Worm (Caenorhabditis elegans) whole organism, L4 larva: ENCODE results near the gene Y58A7A.2.

Source experiments
- D1046.2 ChIP-seq: fragments of 200-800 bp; sonication (Bioruptor generic); IDR thresholded peaks from 2 replicates; pipeline ENCODE4 v1.3.6; 2022; ENCODE audit warnings: missing genetic modification characterization, missing compliant biosample characterization
- F44E2.7 ChIP-seq: fragments of 200-800 bp; sonication (Bioruptor generic); IDR thresholded peaks from 2 replicates; pipeline ENCODE4 v2.1.2; 2022; ENCODE audit warnings: missing genetic modification characterization, missing compliant biosample characterization
- F49E8.2 ChIP-seq: sonication (generic microtip); optimal IDR thresholded peaks from 2 replicates; lab custom pipeline; 2016; ENCODE audit warnings: missing compliant biosample characterization, mild to moderate bottlenecking, missing genetic modification characterization, borderline replicate concordance
- R02D3.7 ChIP-seq: fragments of 150-350 bp; sonication (generic microtip); optimal IDR thresholded peaks from 3 replicates; lab custom pipeline; 2014; ENCODE audit warnings: missing biosample characterization, missing genetic modification characterization
- T26A8.4 ChIP-seq: fragments of 200-800 bp; sonication (Bioruptor generic); IDR thresholded peaks from 2 replicates; pipeline ENCODE4 v1.3.6; 2022; ENCODE audit warnings: missing genetic modification characterization, missing compliant biosample characterization
- Y48G9A.11 ChIP-seq: fragments of 200-800 bp; sonication (Bioruptor generic); IDR thresholded peaks from 2 replicates; pipeline ENCODE4 v1.3.6; 2022; ENCODE audit warnings: missing genetic modification reagents, missing genetic modification characterization, missing compliant biosample characterization
- Y75B8A.6 ChIP-seq: fragments of 200-800 bp; sonication (Bioruptor generic); IDR thresholded peaks from 2 replicates; pipeline ENCODE4 v1.3.6; 2022; ENCODE audit warnings: missing genetic modification reagents, missing genetic modification characterization, missing compliant biosample characterization
- ZK337.2 ChIP-seq: fragments of 200-800 bp; sonication (Bioruptor generic); IDR thresholded peaks from 2 replicates; pipeline ENCODE4 v1.3.6; 2022; ENCODE audit warnings: missing genetic modification reagents, missing genetic modification characterization, missing compliant biosample characterization
- ZK546.5 ChIP-seq, 2 experiments: sonication (generic microtip); optimal IDR thresholded peaks; 2 replicates each; lab custom pipeline; 2017; ENCODE audit warnings: missing biosample characterization in 2 of 2, missing genetic modification characterization in 2 of 2
- arid-1 ChIP-seq: fragments of 200-800 bp; sonication (Bioruptor generic); conservative IDR thresholded peaks from 2 replicates; pipeline ENCODE4 v1.3.6; 2022; ENCODE audit warnings: missing genetic modification reagents, missing genetic modification characterization, missing compliant biosample characterization
- ceh-20 ChIP-seq: fragments of 200-800 bp; sonication (Bioruptor generic); IDR thresholded peaks from 2 replicates; pipeline ENCODE4 v1.3.6; 2022; ENCODE audit warnings: missing genetic modification reagents, missing genetic modification characterization, missing compliant biosample characterization
- ceh-44 ChIP-seq: fragments of 200-800 bp; sonication (Bioruptor generic); IDR thresholded peaks from 2 replicates; pipeline ENCODE4 v1.3.6; 2022; ENCODE audit warnings: missing genetic modification reagents, missing genetic modification characterization, missing compliant biosample characterization
- ceh-62 ChIP-seq: sonication (generic microtip); optimal IDR thresholded peaks from 2 replicates; lab custom pipeline; 2017; ENCODE audit warnings: missing biosample characterization, missing genetic modification characterization
- ceh-82 ChIP-seq: sonication (generic microtip); optimal IDR thresholded peaks from 2 replicates; lab custom pipeline; 2017; ENCODE audit warnings: missing biosample characterization, missing genetic modification characterization
- ces-1 ChIP-seq: fragments of 150-350 bp; sonication (generic microtip); optimal IDR thresholded peaks from 4 replicates; lab custom pipeline; 2014; ENCODE audit warnings: missing biosample characterization, missing genetic modification reagents, missing genetic modification characterization
- ctbp-1 ChIP-seq: fragments of 200-800 bp; sonication (Bioruptor generic); IDR thresholded peaks from 2 replicates; pipeline ENCODE4 v1.3.6; 2022; ENCODE audit warnings: missing genetic modification reagents, missing genetic modification characterization, missing compliant biosample characterization
- daf-16 ChIP-seq, 3 experiments: sonication (generic microtip); optimal IDR thresholded peaks; 2 replicates each; lab custom pipeline; 2016 to 2017; ENCODE audit warnings: missing genetic modification characterization in 3 of 3, missing genetic modification reagents in 3 of 3, mild to moderate bottlenecking in 2 of 3, missing compliant biosample characterization in 2 of 3, missing biosample characterization in 1 of 3, moderate library complexity in 1 of 3
- daf-8 ChIP-seq: fragments of 200-800 bp; sonication (Bioruptor generic); IDR thresholded peaks from 2 replicates; pipeline ENCODE4 v1.3.6; 2022; ENCODE audit warnings: missing genetic modification characterization, missing compliant biosample characterization
- dmd-8 ChIP-seq: fragments of 200-800 bp; sonication (Bioruptor generic); IDR thresholded peaks from 2 replicates; pipeline ENCODE4 v1.3.6; 2022; ENCODE audit warnings: missing genetic modification characterization, missing compliant biosample characterization
- duxl-1 ChIP-seq: sonication (generic microtip); optimal IDR thresholded peaks from 2 replicates; lab custom pipeline; 2016; ENCODE audit warnings: mild to moderate bottlenecking, missing genetic modification characterization, moderate library complexity, missing compliant biosample characterization; ENCODE audit not compliant: poor library complexity
- dve-1 ChIP-seq: sonication (generic microtip); optimal IDR thresholded peaks from 2 replicates; lab custom pipeline; 2017; ENCODE audit warnings: antibody characterized with exemption, mild to moderate bottlenecking, missing genetic modification characterization, missing compliant biosample characterization; ENCODE audit not compliant: insufficient read depth
- egl-27 ChIP-seq: sonication (generic microtip); optimal IDR thresholded peaks from 3 replicates; lab custom pipeline; 2017; ENCODE audit warnings: missing biosample characterization, missing genetic modification reagents, missing genetic modification characterization
- egl-43 ChIP-seq: fragments of 200-800 bp; sonication (Bioruptor generic); IDR thresholded peaks from 2 replicates; pipeline ENCODE4 v1.3.6; 2022; ENCODE audit warnings: missing genetic modification reagents, missing genetic modification characterization, missing compliant biosample characterization
- fos-1 ChIP-seq: fragments of 150-350 bp; optimal IDR thresholded peaks from 2 replicates; lab custom pipeline; 2014; ENCODE audit warnings: missing biosample characterization, missing genetic modification characterization
- gei-8 ChIP-seq: fragments of 200-800 bp; sonication (Bioruptor generic); optimal IDR thresholded peaks from 2 replicates; lab custom pipeline; 2018; ENCODE audit warnings: mild to moderate bottlenecking, missing genetic modification characterization, missing compliant biosample characterization
- hif-1 ChIP-seq, 2 experiments: sonication (generic microtip); optimal IDR thresholded peaks; 2 replicates each; lab custom pipeline; 2016 to 2017; ENCODE audit warnings: missing compliant biosample characterization in 2 of 2, missing genetic modification characterization in 2 of 2, missing genetic modification reagents in 2 of 2, missing genotype in 2 of 2, mild to moderate bottlenecking in 1 of 2
- hlh-11 ChIP-seq: fragments of 200-800 bp; sonication (Bioruptor generic); optimal IDR thresholded peaks from 2 replicates; lab custom pipeline; 2018; ENCODE audit warnings: mild to moderate bottlenecking, missing genetic modification characterization, missing compliant biosample characterization
- hlh-30 ChIP-seq: sonication (generic microtip); optimal IDR thresholded peaks from 2 replicates; lab custom pipeline; 2017; ENCODE audit warnings: antibody characterized with exemption, mild to moderate bottlenecking, missing genetic modification characterization, missing compliant biosample characterization; ENCODE audit not compliant: insufficient read depth
- jun-1 ChIP-seq: fragments of 150-350 bp; optimal IDR thresholded peaks from 2 replicates; lab custom pipeline; 2014; ENCODE audit warnings: missing biosample characterization, missing genetic modification reagents, missing genetic modification characterization
- lim-7 ChIP-seq: fragments of 200-800 bp; sonication (Bioruptor generic); IDR thresholded peaks from 2 replicates; pipeline ENCODE4 v1.3.6; 2022; ENCODE audit warnings: missing genetic modification characterization, missing compliant biosample characterization
- lin-15B ChIP-seq: fragments of 150-350 bp; sonication (generic microtip); optimal IDR thresholded peaks from 3 replicates; lab custom pipeline; 2014; ENCODE audit warnings: missing biosample characterization, missing genetic modification characterization
- lir-3 ChIP-seq: sonication (generic microtip); optimal IDR thresholded peaks from 2 replicates; lab custom pipeline; 2016; ENCODE audit warnings: mild to moderate bottlenecking, missing genetic modification characterization, missing compliant biosample characterization
- lsy-2 ChIP-seq, 2 experiments: fragments of 150-350 bp in 1 of 2; sonication (generic microtip) in 1 of 2; optimal IDR thresholded peaks; 2 replicates each; lab custom pipeline; 2014 to 2017; ENCODE audit warnings: missing biosample characterization in 2 of 2, missing genetic modification characterization in 2 of 2
- madf-5 ChIP-seq, 2 experiments: fragments of 200-800 bp; sonication (Bioruptor generic); IDR thresholded peaks; 2 replicates each; pipeline ENCODE4 v1.3.6; 2022; ENCODE audit warnings: missing compliant biosample characterization in 2 of 2, missing genetic modification characterization in 2 of 2
- madf-9 ChIP-seq: fragments of 200-800 bp; sonication (Bioruptor generic); conservative IDR thresholded peaks from 2 replicates; pipeline ENCODE4 v1.3.6; 2022; ENCODE audit warnings: missing genetic modification reagents, missing genetic modification characterization, missing compliant biosample characterization
- mdl-1 ChIP-seq, 2 experiments: fragments of 150-350 bp in 1 of 2; sonication (generic microtip) in 1 of 2; optimal IDR thresholded peaks; 2 replicates each; lab custom pipeline; 2014 to 2017; ENCODE audit warnings: missing biosample characterization in 2 of 2, missing genetic modification characterization in 2 of 2
- mdt-29 ChIP-seq: fragments of 200-800 bp; sonication (Bioruptor generic); IDR thresholded peaks from 2 replicates; pipeline ENCODE4 v1.3.6; 2022; ENCODE audit warnings: missing genetic modification reagents, missing genetic modification characterization, missing compliant biosample characterization
- mxl-2 ChIP-seq: fragments of 200-800 bp; sonication (Bioruptor generic); conservative IDR thresholded peaks from 2 replicates; pipeline ENCODE4 v1.3.6; 2022; ENCODE audit warnings: missing genetic modification reagents, missing genetic modification characterization, missing compliant biosample characterization
- mxl-3 ChIP-seq: fragments of 200-800 bp; sonication (Bioruptor generic); optimal IDR thresholded peaks from 2 replicates; lab custom pipeline; 2018; ENCODE audit warnings: mild to moderate bottlenecking, missing genetic modification characterization, missing compliant biosample characterization
- nhr-25 ChIP-seq: sonication (generic microtip); optimal IDR thresholded peaks from 2 replicates; lab custom pipeline; 2017; ENCODE audit warnings: missing genetic modification characterization, mild to moderate bottlenecking, missing compliant biosample characterization, antibody characterized with exemption, moderate library complexity, borderline replicate concordance; ENCODE audit not compliant: insufficient read depth
- nhr-42 ChIP-seq: fragments of 200-800 bp; sonication (Bioruptor generic); IDR thresholded peaks from 2 replicates; pipeline ENCODE4 v1.3.6; 2022; ENCODE audit warnings: missing genetic modification characterization, missing compliant biosample characterization
- nhr-76 ChIP-seq: fragments of 150-350 bp; optimal IDR thresholded peaks from 2 replicates; lab custom pipeline; 2014; ENCODE audit warnings: missing biosample characterization, missing genetic modification characterization
- pha-4 ChIP-seq, 2 experiments: fragments of 150-350 bp in 1 of 2; fragments of 200-800 bp in 1 of 2; sonication (Bioruptor generic) in 1 of 2; IDR thresholded peaks in 1 of 2; optimal IDR thresholded peaks in 1 of 2; 2 replicates each; pipeline versions ENCODE4 v1.3.6 to Lab custom; 2014 to 2022; ENCODE audit warnings: missing genetic modification characterization in 2 of 2, missing genetic modification reagents in 2 of 2, missing biosample characterization in 1 of 2, missing compliant biosample characterization in 1 of 2
- sdz-12 ChIP-seq: fragments of 200-800 bp; sonication (Bioruptor generic); optimal IDR thresholded peaks from 2 replicates; lab custom pipeline; 2018; ENCODE audit warnings: mild to moderate bottlenecking, missing genetic modification characterization, missing compliant biosample characterization
- set-16 ChIP-seq: fragments of 200-800 bp; sonication (Bioruptor generic); IDR thresholded peaks from 2 replicates; pipeline ENCODE4 v1.3.6; 2022; ENCODE audit warnings: missing genetic modification reagents, missing genetic modification characterization, missing compliant biosample characterization
- unc-130 ChIP-seq: sonication (generic microtip); optimal IDR thresholded peaks from 2 replicates; lab custom pipeline; 2016; ENCODE audit warnings: missing genetic modification reagents, missing genetic modification characterization, missing compliant biosample characterization
- zag-1 ChIP-seq: fragments of 150-350 bp; optimal IDR thresholded peaks from 2 replicates; lab custom pipeline; 2014; ENCODE audit warnings: missing biosample characterization, missing genetic modification characterization
- zfp-2 ChIP-seq: sonication (generic microtip); optimal IDR thresholded peaks from 2 replicates; lab custom pipeline; 2016; ENCODE audit warnings: mild to moderate bottlenecking, missing genetic modification characterization, missing compliant biosample characterization
- ztf-11 ChIP-seq: fragments of 150-350 bp; optimal IDR thresholded peaks from 2 replicates; lab custom pipeline; 2014; ENCODE audit warnings: missing biosample characterization, missing genetic modification characterization

Y58A7A.2 gene

DNA sequence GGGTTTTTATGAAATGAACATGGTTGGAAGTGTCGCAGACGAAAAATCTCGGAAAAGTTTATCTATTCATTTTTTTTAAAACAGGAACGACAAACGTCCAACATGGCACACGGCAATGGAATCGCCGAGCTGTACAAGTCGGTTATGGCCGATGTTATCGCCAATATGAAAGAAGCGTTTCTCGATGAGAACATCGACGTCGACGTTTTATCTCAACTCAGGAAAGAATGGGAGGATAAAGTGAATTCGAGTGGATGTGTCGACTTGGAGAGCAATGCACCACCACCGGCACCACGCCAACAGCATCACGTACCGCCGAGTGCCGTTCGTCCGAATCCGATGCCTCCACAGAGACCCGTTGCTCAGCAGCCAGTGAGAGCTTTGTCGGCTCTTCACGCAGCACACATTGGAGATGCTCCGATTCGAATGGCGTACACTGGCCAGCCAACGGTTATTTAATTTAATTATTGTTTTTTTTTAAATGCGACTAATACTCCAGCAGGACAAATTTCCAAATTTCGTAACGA lies 21.8 kb downstream of the Y58A7A.2 start:
- TF ChIP-seq Y48G9A.11 (GFP tag; lab: Robert Waterston, UW) (no peak), zag-1 (tag; lab: Kevin White, UChicago) (no peak), madf-5 (GFP tag; IDR thresholded peaks at IDR 0.05; lab: Robert Waterston, UW) (no peak), R02D3.7 (tag; lab: Kevin White, UChicago) (no peak), daf-8 (GFP tag; lab: Robert Waterston, UW) (no peak), fos-1 (peak; percentile 19), ceh-44 (GFP tag; lab: Robert Waterston, UW) (no peak), arid-1 (no peak), hlh-11 (no peak), gei-8 (GFP tag; lab: Kevin White, UChicago) (no peak), ceh-20 (no peak), ZK546.5 (tag; optimal IDR thresholded peaks at IDR 0.05; lab: Kevin White, UChicago) (no peak), sdz-12 (GFP tag; lab: Kevin White, UChicago) (no peak), mxl-2 (no peak), ZK337.2 (0 out of 2 replicates have a peak, but pooled peaks have one; percentile 53), dmd-8 (0 out of 2 replicates have a peak, but pooled peaks have one; percentile 40), mdl-1 (tag; optimal IDR thresholded peaks at IDR 0.05; lab: Kevin White, UChicago) (no peak), dve-1 (tag; lab: Kevin White, UChicago) (no peak), lir-3 (tag; lab: Kevin White, UChicago) (no peak), ces-1 (GFP tag; lab: Kevin White, UChicago) (no peak), unc-130 (GFP tag; lab: Kevin White, UChicago) (no peak), zfp-2 (tag; lab: Kevin White, UChicago) (no peak), egl-43 (GFP tag; lab: Robert Waterston, UW) (peak; percentile 44; the same call in 1 of the 2 replicates), F44E2.7 (GFP tag; lab: Robert Waterston, UW) (no peak), ctbp-1 (GFP tag; lab: Robert Waterston, UW) (no peak), nhr-25 (tag; lab: Kevin White, UChicago) (no peak), mxl-3 (GFP tag; lab: Kevin White, UChicago) (no peak), mdt-29 (no peak), Y75B8A.6 (GFP tag; lab: Robert Waterston, UW) (no peak), daf-16 (GFP tag; optimal IDR thresholded peaks at IDR 0.05; lab: Kevin White, UChicago) (no peak), daf-16 (tag; optimal IDR thresholded peaks at IDR 0.05; lab: Kevin White, UChicago) (no peak), T26A8.4 (0 out of 2 replicates have a peak, but pooled peaks have one; percentile 42), ceh-82 (tag; lab: Kevin White, UChicago) (no peak), lin-15B (no peak), D1046.2 (GFP tag; lab: Robert Waterston, UW) (no peak), duxl-1 (peak; percentile 3), hif-1 (tag; optimal IDR thresholded peaks at IDR 0.05; lab: Kevin White, UChicago) (no peak), nhr-76 (tag; lab: Kevin White, UChicago) (no peak), jun-1 (no peak), pha-4 (GFP tag; IDR thresholded peaks at IDR 0.05; lab: Robert Waterston, UW) (no peak), pha-4 (tag; optimal IDR thresholded peaks at IDR 0.05; lab: Kevin White, UChicago) (no peak), ztf-11 (tag; lab: Kevin White, UChicago) (no peak), lsy-2 (tag; optimal IDR thresholded peaks at IDR 0.05; lab: Kevin White, UChicago) (no peak), hlh-30 (tag; lab: Kevin White, UChicago) (no peak), set-16 (GFP tag; lab: Robert Waterston, UW) (peak; percentile 72), egl-27 (no peak), madf-9 (GFP tag; lab: Robert Waterston, UW) (no peak), ceh-62 (tag; lab: Kevin White, UChicago) (no peak), nhr-42 (GFP tag; lab: Robert Waterston, UW) (no peak), F49E8.2 (no peak), lim-7 (no peak)
